Worm (Caenorhabditis elegans) whole organism, L1 larva: ENCODE measurements around the gene F42A10.9.
A peak's percentile ranks its signal among the peaks of the same experiment; 100 is the strongest.

Source experiments
- F16B12.6 ChIP-seq: fragments of 150-350 bp; optimal IDR thresholded peaks from 2 replicates; lab custom pipeline; 2014; ENCODE audit warnings: missing biosample characterization, missing genetic modification characterization
- aha-1 ChIP-seq: fragments of 150-350 bp; optimal IDR thresholded peaks from 2 replicates; lab custom pipeline; 2014; ENCODE audit warnings: missing biosample characterization, missing genetic modification characterization
- alr-1 ChIP-seq: fragments of 200-800 bp; sonication (Bioruptor generic); optimal IDR thresholded peaks from 2 replicates; lab custom pipeline; 2018; ENCODE audit warnings: borderline replicate concordance, mild to moderate bottlenecking, missing genetic modification characterization, missing compliant biosample characterization
- ama-1 ChIP-seq: fragments of 150-350 bp; optimal IDR thresholded peaks from 2 replicates; lab custom pipeline; 2014
- blmp-1 ChIP-seq: fragments of 150-350 bp; optimal IDR thresholded peaks from 2 replicates; lab custom pipeline; 2014; ENCODE audit warnings: missing biosample characterization, missing genetic modification characterization
- ceh-63 ChIP-seq: fragments of 200-800 bp; sonication (Bioruptor generic); optimal IDR thresholded peaks from 2 replicates; lab custom pipeline; 2018; ENCODE audit warnings: mild to moderate bottlenecking, missing genetic modification characterization, missing compliant biosample characterization
- ceh-82 ChIP-seq, 3 experiments: fragments of 150-350 bp in 1 of 3; sonication (generic microtip) in 2 of 3; optimal IDR thresholded peaks; 2 replicates each; lab custom pipeline; 2014 to 2017; ENCODE audit warnings: missing biosample characterization in 3 of 3, missing genetic modification characterization in 3 of 3
- ceh-90 ChIP-seq: sonication (generic microtip); optimal IDR thresholded peaks from 2 replicates; lab custom pipeline; 2016; ENCODE audit warnings: missing genetic modification characterization, missing compliant biosample characterization
- dsc-1 ChIP-seq: sonication (generic microtip); optimal IDR thresholded peaks from 2 replicates; lab custom pipeline; 2016; ENCODE audit warnings: mild to moderate bottlenecking, missing genetic modification characterization, missing compliant biosample characterization
- efl-1 ChIP-seq, 4 experiments: fragments of 150-350 bp; optimal IDR thresholded peaks in 3 of 4; peaks in 1 of 4; 1 replicate in 1 of 4; 2 replicates in 3 of 4; lab custom pipeline; 2014; ENCODE audit warnings: missing biosample characterization in 2 of 4, missing genetic modification characterization in 2 of 4, missing genetic modification reagents in 2 of 4
- efl-3 ChIP-seq: fragments of 200-800 bp; sonication (Bioruptor generic); optimal IDR thresholded peaks from 2 replicates; lab custom pipeline; 2018; ENCODE audit warnings: mild to moderate bottlenecking, missing genetic modification characterization, missing compliant biosample characterization
- egl-13 ChIP-seq: sonication (generic microtip); optimal IDR thresholded peaks from 2 replicates; lab custom pipeline; 2016; ENCODE audit warnings: missing genotype, missing genetic modification reagents, missing genetic modification characterization, missing compliant biosample characterization
- elt-2 ChIP-seq: sonication (generic microtip); optimal IDR thresholded peaks from 2 replicates; lab custom pipeline; 2016; ENCODE audit warnings: missing genetic modification characterization, mild to moderate bottlenecking, inconsistent platforms, missing compliant biosample characterization, missing genetic modification reagents
- fkh-4 ChIP-seq: sonication (generic microtip); optimal IDR thresholded peaks from 2 replicates; lab custom pipeline; 2016; ENCODE audit warnings: missing compliant biosample characterization, missing genetic modification characterization, borderline replicate concordance
- grh-1 ChIP-seq: fragments of 200-800 bp; sonication (Bioruptor generic); IDR thresholded peaks from 2 replicates; pipeline ENCODE4 v1.3.6; 2022; ENCODE audit warnings: missing genetic modification reagents, missing genetic modification characterization, missing compliant biosample characterization
- hlh-17 ChIP-seq: fragments of 200-800 bp; sonication (Bioruptor generic); optimal IDR thresholded peaks from 2 replicates; lab custom pipeline; 2018; ENCODE audit warnings: missing genetic modification characterization, mild to moderate bottlenecking, missing compliant biosample characterization, moderate library complexity, borderline replicate concordance
- hpl-2 ChIP-seq: fragments of 150-350 bp; optimal IDR thresholded peaks from 2 replicates; lab custom pipeline; 2014; ENCODE audit warnings: missing biosample characterization, missing genetic modification reagents, missing genetic modification characterization
- irx-1 ChIP-seq: sonication (generic microtip); optimal IDR thresholded peaks from 2 replicates; lab custom pipeline; 2016; ENCODE audit warnings: missing genetic modification characterization, missing compliant biosample characterization
- lin-13 ChIP-seq: fragments of 150-350 bp; optimal IDR thresholded peaks from 2 replicates; lab custom pipeline; 2014; ENCODE audit warnings: missing biosample characterization, missing genetic modification reagents, missing genetic modification characterization
- lin-14 ChIP-seq: fragments of 200-800 bp; sonication (Bioruptor generic); optimal IDR thresholded peaks from 2 replicates; lab custom pipeline; 2018; ENCODE audit warnings: mild to moderate bottlenecking, missing genetic modification characterization, moderate library complexity, missing compliant biosample characterization
- lin-15B ChIP-seq: fragments of 150-350 bp; sonication (generic microtip); optimal IDR thresholded peaks from 3 replicates; lab custom pipeline; 2014; ENCODE audit warnings: missing biosample characterization, missing genetic modification characterization
- lir-3 ChIP-seq: sonication (generic microtip); optimal IDR thresholded peaks from 2 replicates; lab custom pipeline; 2016; ENCODE audit warnings: mild to moderate bottlenecking, missing genetic modification characterization, moderate library complexity, missing compliant biosample characterization; ENCODE audit not compliant: poor library complexity
- lsy-2 ChIP-seq, 2 experiments: fragments of 150-350 bp; optimal IDR thresholded peaks; 2 replicates each; lab custom pipeline; 2014; ENCODE audit warnings: missing biosample characterization in 2 of 2, missing genetic modification characterization in 2 of 2
- mab-9 ChIP-seq: fragments of 200-800 bp; sonication (Bioruptor generic); IDR thresholded peaks from 2 replicates; pipeline ENCODE4 v1.3.6; 2022; ENCODE audit warnings: missing genetic modification reagents, missing genetic modification characterization, missing compliant biosample characterization
- mdl-1 ChIP-seq, 2 experiments: fragments of 150-350 bp; optimal IDR thresholded peaks; 2 replicates each; lab custom pipeline; 2014 to 2017; ENCODE audit warnings: missing biosample characterization in 2 of 2, missing genetic modification characterization in 2 of 2, inconsistent platforms in 1 of 2
- mep-1 ChIP-seq: fragments of 150-350 bp; optimal IDR thresholded peaks from 2 replicates; lab custom pipeline; 2014; ENCODE audit warnings: missing biosample characterization, missing genetic modification characterization
- nhr-19 ChIP-seq: fragments of 200-800 bp; sonication (Bioruptor generic); conservative IDR thresholded peaks from 2 replicates; pipeline ENCODE4 v1.3.6; 2022; ENCODE audit warnings: missing genetic modification characterization, missing compliant biosample characterization
- nhr-237 ChIP-seq: fragments of 150-350 bp; optimal IDR thresholded peaks from 2 replicates; lab custom pipeline; 2014; ENCODE audit warnings: missing biosample characterization, missing genetic modification characterization
- nhr-47 ChIP-seq: sonication (generic microtip); optimal IDR thresholded peaks from 2 replicates; lab custom pipeline; 2016; ENCODE audit warnings: mild to moderate bottlenecking, missing genetic modification characterization, moderate library complexity, missing compliant biosample characterization
- nhr-71 ChIP-seq: sonication (generic microtip); optimal IDR thresholded peaks from 2 replicates; lab custom pipeline; 2016; ENCODE audit warnings: mild to moderate bottlenecking, missing genetic modification characterization, moderate library complexity, missing compliant biosample characterization
- pax-3 ChIP-seq: fragments of 200-800 bp; sonication (Bioruptor generic); optimal IDR thresholded peaks from 2 replicates; lab custom pipeline; 2018; ENCODE audit warnings: mild to moderate bottlenecking, missing genetic modification characterization, moderate library complexity, missing compliant biosample characterization
- snpc-4 ChIP-seq: fragments of 150-350 bp; optimal IDR thresholded peaks from 2 replicates; lab custom pipeline; 2014; ENCODE audit warnings: missing biosample characterization, missing genetic modification characterization
- sptf-1 ChIP-seq: fragments of 150-350 bp; optimal IDR thresholded peaks from 2 replicates; lab custom pipeline; 2014; ENCODE audit warnings: missing biosample characterization, missing genetic modification characterization
- swsn-7 ChIP-seq: sonication (generic microtip); optimal IDR thresholded peaks from 2 replicates; lab custom pipeline; 2016; ENCODE audit warnings: missing genetic modification characterization, missing compliant biosample characterization
- tbx-2 ChIP-seq: sonication (generic microtip); optimal IDR thresholded peaks from 2 replicates; lab custom pipeline; 2016; ENCODE audit warnings: missing genetic modification characterization, missing compliant biosample characterization
- tlp-1 ChIP-seq: fragments of 150-350 bp; optimal IDR thresholded peaks from 2 replicates; lab custom pipeline; 2014; ENCODE audit warnings: missing biosample characterization, missing genetic modification characterization
- unc-130 ChIP-seq: fragments of 150-350 bp; optimal IDR thresholded peaks from 2 replicates; lab custom pipeline; 2017; ENCODE audit warnings: missing biosample characterization, missing genetic modification characterization, inconsistent platforms
- xbp-1 ChIP-seq: sonication (generic microtip); optimal IDR thresholded peaks from 2 replicates; lab custom pipeline; 2016; ENCODE audit warnings: missing genetic modification characterization, missing compliant biosample characterization

The F42A10.9 gene

ce11 chrIII:6158642-6159475 lies 5.5 kb upstream of the F42A10.9 start, which contains the start of gene nfm-1 (continued):
- TF ChIP-seq nhr-19 (GFP tag; lab: Robert Waterston, UW) (peak; percentile 71), tlp-1 (tag; lab: Kevin White, UChicago) (no peak), hlh-17 (no peak), snpc-4 (tag; lab: Kevin White, UChicago) (peak; percentile 9), nhr-71 (tag; lab: Kevin White, UChicago) (peak; percentile 72), ama-1 (lab: Kevin White, UChicago) (no peak), dsc-1 (tag; lab: Kevin White, UChicago) (peak; percentile 60), xbp-1 (tag; lab: Kevin White, UChicago) (peak; percentile 40), mdl-1 (tag; optimal IDR thresholded peaks at IDR 0.05; lab: Kevin White, UChicago) (peak in 1 of 2 experiments; percentile 23), alr-1 (tag; lab: Kevin White, UChicago) (no peak), efl-3 (GFP tag; lab: Kevin White, UChicago) (no peak), hpl-2 (GFP tag; lab: Kevin White, UChicago) (peak; percentile 58), unc-130 (tag; lab: Kevin White, UChicago) (peak; percentile 64), fkh-4 (tag; lab: Kevin White, UChicago) (no peak), swsn-7 (peak; percentile 59), lin-15B (tag; lab: Kevin White, UChicago) (peak; percentile 5), nhr-237 (tag; lab: Kevin White, UChicago) (peak; percentile 33), pax-3 (no peak), irx-1 (tag; lab: Kevin White, UChicago) (peak; percentile 58), tbx-2 (tag; lab: Kevin White, UChicago) (peak; percentile 35), mab-9 (no peak), elt-2 (tag; lab: Kevin White, UChicago) (peak; percentile 81), lin-13 (GFP tag; lab: Kevin White, UChicago) (peak; percentile 17), grh-1 (GFP tag; lab: Robert Waterston, UW) (0 out of 2 replicates have a peak, but pooled peaks have one; percentile 6), ceh-82 (tag; optimal IDR thresholded peaks at IDR 0.05; lab: Kevin White, UChicago) (peak in 2 of 3 experiments; percentile 62 to 73), aha-1 (no peak), lsy-2 (tag; optimal IDR thresholded peaks at IDR 0.05; lab: Kevin White, UChicago) (peak; percentile 45 to 73), egl-13 (tag; lab: Kevin White, UChicago) (peak; percentile 19), sptf-1 (tag; lab: Kevin White, UChicago) (no peak), ceh-90 (tag; lab: Kevin White, UChicago) (no peak)

ce11 chrIII:6163381-6163780 lies 992 bp upstream of the F42A10.9 start:
- no peak for TF ChIP-seq ama-1 (lab: Kevin White, UChicago)
- no peak for TF ChIP-seq ceh-63 (GFP tag; lab: Kevin White, UChicago)
- no peak for TF ChIP-seq nhr-237 (tag; lab: Kevin White, UChicago)
- no peak for TF ChIP-seq lir-3
- no peak for TF ChIP-seq irx-1 (tag; lab: Kevin White, UChicago)
- no peak for TF ChIP-seq sptf-1 (tag; lab: Kevin White, UChicago)
- TF ChIP-seq hlh-17, result no peak
- no peak for TF ChIP-seq mep-1 (tag; lab: Kevin White, UChicago)
- TF ChIP-seq swsn-7, result no peak
- no peak for TF ChIP-seq nhr-19 (GFP tag; lab: Robert Waterston, UW)
- no peak for TF ChIP-seq nhr-47
- no peak for TF ChIP-seq lin-15B (tag; lab: Kevin White, UChicago)
- TF ChIP-seq blmp-1 (tag; lab: Kevin White, UChicago), result no peak
- TF ChIP-seq efl-1 (optimal IDR thresholded peaks at IDR 0.05; lab: Kevin White, UChicago), result no peak
- no peak for TF ChIP-seq efl-1 (GFP tag; optimal IDR thresholded peaks at IDR 0.05 in 1 of 2; lab: Kevin White, UChicago)
- TF ChIP-seq lin-14 (GFP tag; lab: Kevin White, UChicago), result no peak
- TF ChIP-seq F16B12.6, result no peak
- TF ChIP-seq elt-2 (tag; lab: Kevin White, UChicago), result no peak
